Worm (Caenorhabditis elegans) whole organism, midembryonic: ENCODE data around the gene clhm-1.

Experiments
- klf-2 ChIP-seq: fragments of 200-800 bp; sonication (Bioruptor generic); conservative IDR thresholded peaks from 2 replicates; pipeline ENCODE4 v1.3.6; 2022; ENCODE audit warnings: missing genetic modification reagents, missing genetic modification characterization, missing compliant biosample characterization
- ztf-23 ChIP-seq: fragments of 200-800 bp; sonication (Bioruptor generic); IDR thresholded peaks from 2 replicates; pipeline ENCODE4 v1.3.6; 2022; ENCODE audit warnings: missing genetic modification reagents, missing genetic modification characterization, missing compliant biosample characterization
- ztf-29 ChIP-seq: fragments of 200-800 bp; sonication (Bioruptor generic); IDR thresholded peaks from 2 replicates; pipeline ENCODE4 v1.3.6; 2022; ENCODE audit warnings: missing genetic modification reagents, missing genetic modification characterization, missing compliant biosample characterization

- TF ChIP-seq ztf-23 (0 out of 2 replicates have a peak, but pooled peaks have one; percentile 47), klf-2 (GFP tag; lab: Robert Waterston, UW) (no peak), ztf-29 (GFP tag; lab: Robert Waterston, UW) (no peak)
Observed at ce11 chrII:6830923-6831322, 39.9 kb downstream of the clhm-1 start.
